Fruit fly (Drosophila melanogaster) whole organism, prepupa: ENCODE results near the gene ND-42.
A peak's percentile ranks its signal among the peaks of the same experiment; 100 is the strongest.

ENCODE experiments used
- Blimp-1 ChIP-seq: fragments of 200-800 bp; sonication (Bioruptor generic); optimal IDR thresholded peaks from 3 replicates; lab custom pipeline; 2017; ENCODE audit warnings: missing biosample characterization, missing genetic modification characterization, mild to moderate bottlenecking, moderate library complexity, missing genetic modification reagents
- CG10669 ChIP-seq: fragments of 200-800 bp; sonication (Bioruptor generic); optimal IDR thresholded peaks from 3 replicates; lab custom pipeline; 2018; ENCODE audit warnings: missing biosample characterization, mild to moderate bottlenecking, missing genetic modification characterization, moderate library complexity
- CG11902 ChIP-seq: fragments of 200-800 bp; sonication (Bioruptor generic); optimal IDR thresholded peaks from 3 replicates; lab custom pipeline; 2016; ENCODE audit warnings: missing biosample characterization, missing genetic modification characterization
- CG15336 ChIP-seq: fragments of 200-800 bp; sonication (Bioruptor generic); IDR thresholded peaks from 2 replicates; pipeline ENCODE4 v1.3.6; 2022; ENCODE audit warnings: missing biosample characterization, missing genetic modification characterization
- CG1621 ChIP-seq: fragments of 200-800 bp; sonication (Bioruptor generic); optimal IDR thresholded peaks from 3 replicates; lab custom pipeline; 2018; ENCODE audit warnings: missing biosample characterization, mild to moderate bottlenecking, missing genetic modification characterization
- CG16779 ChIP-seq: fragments of 200-800 bp; sonication (Bioruptor generic); optimal IDR thresholded peaks from 3 replicates; lab custom pipeline; 2017; ENCODE audit warnings: missing biosample characterization, mild to moderate bottlenecking, missing genetic modification characterization
- CG31627 ChIP-seq: fragments of 200-800 bp; sonication (Bioruptor generic); optimal IDR thresholded peaks from 3 replicates; lab custom pipeline; 2016; ENCODE audit warnings: missing biosample characterization, missing genetic modification characterization
- CG32006 ChIP-seq: fragments of 200-800 bp; sonication (Bioruptor generic); optimal IDR thresholded peaks from 3 replicates; lab custom pipeline; 2017; ENCODE audit warnings: missing biosample characterization, mild to moderate bottlenecking, missing genetic modification characterization
- CG34406 ChIP-seq: fragments of 200-800 bp; sonication (Bioruptor generic); optimal IDR thresholded peaks from 3 replicates; lab custom pipeline; 2016; ENCODE audit warnings: missing biosample characterization, missing genetic modification characterization
- CG4318 ChIP-seq: fragments of 200-800 bp; sonication (Bioruptor generic); optimal IDR thresholded peaks from 3 replicates; lab custom pipeline; 2017; ENCODE audit warnings: missing biosample characterization, mild to moderate bottlenecking, missing genetic modification characterization
- CG6276 ChIP-seq: fragments of 200-800 bp; sonication (Bioruptor generic); optimal IDR thresholded peaks from 2 replicates; lab custom pipeline; 2017; ENCODE audit warnings: missing biosample characterization, mild to moderate bottlenecking, missing genetic modification characterization
- CG6792 ChIP-seq: fragments of 200-800 bp; sonication (Bioruptor generic); optimal IDR thresholded peaks from 3 replicates; lab custom pipeline; 2016; ENCODE audit warnings: missing biosample characterization, missing genetic modification characterization
- CG6808 ChIP-seq: fragments of 200-800 bp; sonication (Bioruptor generic); optimal IDR thresholded peaks from 3 replicates; lab custom pipeline; 2017; ENCODE audit warnings: missing biosample characterization, missing genetic modification characterization, mild to moderate bottlenecking, moderate library complexity, missing genetic modification reagents
- CG6854 ChIP-seq: fragments of 200-800 bp; sonication (Bioruptor generic); optimal IDR thresholded peaks from 2 replicates; lab custom pipeline; 2017; ENCODE audit warnings: missing biosample characterization, mild to moderate bottlenecking, missing genetic modification characterization
- CG7368 ChIP-seq: fragments of 200-800 bp; sonication (Bioruptor generic); optimal IDR thresholded peaks from 3 replicates; lab custom pipeline; 2016; ENCODE audit warnings: missing biosample characterization, missing genetic modification characterization
- CG8119 ChIP-seq: fragments of 200-800 bp; sonication (Bioruptor generic); IDR thresholded peaks from 3 replicates; pipeline ENCODE4 v1.3.6; 2022; ENCODE audit warnings: missing biosample characterization, missing genetic modification characterization
- CG8319 ChIP-seq: fragments of 200-800 bp; sonication (Bioruptor generic); optimal IDR thresholded peaks from 3 replicates; lab custom pipeline; 2016; ENCODE audit warnings: missing biosample characterization, missing genetic modification characterization
- CG8632 ChIP-seq: fragments of 200-800 bp; sonication (Bioruptor generic); optimal IDR thresholded peaks from 3 replicates; lab custom pipeline; 2016; ENCODE audit warnings: missing biosample characterization, missing genetic modification characterization
- CG9139 ChIP-seq: fragments of 200-800 bp; sonication (Bioruptor generic); optimal IDR thresholded peaks from 3 replicates; lab custom pipeline; 2017; ENCODE audit warnings: missing biosample characterization, mild to moderate bottlenecking, missing genetic modification characterization
- Eip78C ChIP-seq: fragments of 200-800 bp; sonication (Bioruptor generic); peaks from one replicate; lab custom pipeline; 2016; ENCODE audit warnings: missing biosample characterization, missing genetic modification characterization
- Ets96B ChIP-seq: fragments of 200-800 bp; optimal IDR thresholded peaks from 2 replicates; lab custom pipeline; 2019; ENCODE audit warnings: missing biosample characterization, mild to moderate bottlenecking, missing genetic modification characterization, moderate library complexity
- Gug ChIP-seq: fragments of 200-800 bp; sonication (Bioruptor generic); IDR thresholded peaks from 2 replicates; pipeline ENCODE4 v1.3.6; 2022; ENCODE audit warnings: missing biosample characterization, missing genetic modification characterization
- Hr38 ChIP-seq: sonication (Bioruptor generic); optimal IDR thresholded peaks from 2 replicates; lab custom pipeline; 2016; ENCODE audit warnings: missing biosample characterization, missing genetic modification characterization
- Hr4 ChIP-seq: fragments of 200-800 bp; sonication (Bioruptor generic); optimal IDR thresholded peaks from 3 replicates; lab custom pipeline; 2016; ENCODE audit warnings: missing biosample characterization, missing genetic modification characterization
- Lpt ChIP-seq: fragments of 200-800 bp; sonication (Bioruptor generic); optimal IDR thresholded peaks from 3 replicates; lab custom pipeline; 2016; ENCODE audit warnings: missing biosample characterization, missing genetic modification characterization
- Met ChIP-seq: fragments of 200-800 bp; sonication (Bioruptor generic); optimal IDR thresholded peaks from 3 replicates; lab custom pipeline; 2016; ENCODE audit warnings: missing biosample characterization, missing genetic modification characterization
- Smox ChIP-seq: fragments of 200-800 bp; sonication (Bioruptor generic); optimal IDR thresholded peaks from 3 replicates; lab custom pipeline; 2016; ENCODE audit warnings: missing biosample characterization, missing genetic modification characterization
- Sox102F ChIP-seq: fragments of 200-800 bp; sonication (Bioruptor generic); optimal IDR thresholded peaks from 2 replicates; lab custom pipeline; 2016; ENCODE audit warnings: missing biosample characterization, mild to moderate bottlenecking, missing genetic modification characterization
- Sox14 ChIP-seq: fragments of 200-800 bp; sonication (Bioruptor generic); optimal IDR thresholded peaks from 3 replicates; lab custom pipeline; 2016; ENCODE audit warnings: missing biosample characterization, missing genetic modification characterization
- Sox15 ChIP-seq: fragments of 200-800 bp; sonication (Bioruptor generic); optimal IDR thresholded peaks from 3 replicates; lab custom pipeline; 2016; ENCODE audit warnings: missing biosample characterization, missing genetic modification characterization
- achi ChIP-seq: fragments of 200-800 bp; sonication (Bioruptor generic); optimal IDR thresholded peaks from 3 replicates; lab custom pipeline; 2016; ENCODE audit warnings: missing biosample characterization, missing genetic modification characterization
- acj6 ChIP-seq: fragments of 200-800 bp; sonication (Bioruptor generic); optimal IDR thresholded peaks from 3 replicates; lab custom pipeline; 2016; ENCODE audit warnings: missing biosample characterization, missing genetic modification characterization
- cyc ChIP-seq: fragments of 200-800 bp; sonication (Bioruptor generic); optimal IDR thresholded peaks from 3 replicates; lab custom pipeline; 2016; ENCODE audit warnings: missing biosample characterization, missing genetic modification characterization
- dsx ChIP-seq: fragments of 200-800 bp; optimal IDR thresholded peaks from 3 replicates; lab custom pipeline; 2019; ENCODE audit warnings: missing biosample characterization, mild to moderate bottlenecking, missing genetic modification characterization, moderate library complexity; ENCODE audit not compliant: poor library complexity, severe bottlenecking
- eg ChIP-seq: fragments of 200-800 bp; sonication (Bioruptor generic); IDR thresholded peaks from 3 replicates; pipeline ENCODE4 v1.3.6; 2022; ENCODE audit warnings: missing biosample characterization, missing genetic modification characterization
- esn ChIP-seq: fragments of 200-800 bp; sonication (Bioruptor generic); optimal IDR thresholded peaks from 2 replicates; lab custom pipeline; 2016; ENCODE audit warnings: missing biosample characterization, mild to moderate bottlenecking, missing genetic modification characterization, moderate library complexity
- fd59A ChIP-seq: fragments of 200-800 bp; sonication (Bioruptor generic); optimal IDR thresholded peaks from 2 replicates; lab custom pipeline; 2017; ENCODE audit warnings: missing biosample characterization, mild to moderate bottlenecking, missing genetic modification characterization, missing genetic modification reagents
- lz ChIP-seq: fragments of 200-800 bp; sonication (Bioruptor generic); optimal IDR thresholded peaks from 3 replicates; lab custom pipeline; 2016; ENCODE audit warnings: missing biosample characterization, missing genetic modification characterization
- net ChIP-seq: fragments of 200-800 bp; sonication (Bioruptor generic); optimal IDR thresholded peaks from 3 replicates; lab custom pipeline; 2016; ENCODE audit warnings: missing biosample characterization, missing genetic modification characterization
- pdm3 ChIP-seq: fragments of 200-800 bp; sonication (Bioruptor generic); optimal IDR thresholded peaks from 3 replicates; lab custom pipeline; 2016; ENCODE audit warnings: missing biosample characterization, missing genetic modification characterization
- salr ChIP-seq, 2 experiments: fragments of 200-800 bp; sonication (Bioruptor generic); optimal IDR thresholded peaks; 3 replicates each; lab custom pipeline; 2016 to 2018; ENCODE audit warnings: missing biosample characterization in 2 of 2, missing genetic modification characterization in 2 of 2, mild to moderate bottlenecking in 1 of 2
- spab ChIP-seq: fragments of 200-800 bp; sonication (Bioruptor generic); optimal IDR thresholded peaks from 2 replicates; lab custom pipeline; 2017; ENCODE audit warnings: missing biosample characterization, mild to moderate bottlenecking, missing genetic modification characterization, missing genetic modification reagents
- ss ChIP-seq, 2 experiments: fragments of 200-800 bp; sonication (Bioruptor generic); optimal IDR thresholded peaks; 2 replicates in 1 of 2; 3 replicates in 1 of 2; lab custom pipeline; 2017 to 2018; ENCODE audit warnings: mild to moderate bottlenecking in 2 of 2, missing biosample characterization in 2 of 2, missing genetic modification characterization in 2 of 2, moderate library complexity in 1 of 2
- topi ChIP-seq: fragments of 200-800 bp; sonication (Bioruptor generic); optimal IDR thresholded peaks from 3 replicates; lab custom pipeline; 2016; ENCODE audit warnings: missing biosample characterization, missing genetic modification characterization
- vri ChIP-seq: fragments of 200-800 bp; sonication (Bioruptor generic); optimal IDR thresholded peaks from 3 replicates; lab custom pipeline; 2016; ENCODE audit warnings: missing biosample characterization, mild to moderate bottlenecking, missing genetic modification characterization

The ND-42 gene

DNA sequence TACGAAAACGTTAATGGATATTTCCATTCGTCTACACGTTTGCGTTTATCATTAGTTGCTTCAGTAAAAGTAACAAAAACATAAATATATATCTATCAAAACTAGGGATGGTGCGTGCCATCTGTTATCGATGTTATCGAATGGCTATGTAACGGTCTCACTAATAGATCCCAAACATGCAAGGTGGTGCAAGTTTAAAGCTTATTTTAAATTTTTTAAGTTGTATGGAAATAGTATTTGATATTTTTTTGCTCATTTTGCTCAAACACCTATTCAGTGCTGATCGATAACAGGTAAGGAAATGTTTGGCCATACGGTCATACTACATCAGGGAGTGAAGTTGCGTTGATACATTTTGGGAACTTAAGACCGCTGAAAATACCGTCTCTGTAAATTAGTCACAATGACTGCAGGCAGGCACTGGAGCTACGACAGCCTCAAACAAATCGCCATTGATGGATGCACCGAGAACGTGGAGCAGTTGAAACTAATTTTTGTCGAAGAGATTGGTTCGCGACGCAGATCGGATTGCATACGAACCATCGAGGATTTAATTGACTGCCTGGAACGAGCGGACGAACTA lies 6.7 kb downstream of the ND-42 start, which contains the start of the genes CG45099, CG6015, pit and Fadd:
Gene CG45099 (minus strand): TSS at position 127 of the 583 bp plus-strand sequence.
Gene CG6015 (minus strand): TSS at position 127 of the 583 bp plus-strand sequence.
Gene pit (plus strand): TSS at position 139 of the 583 bp plus-strand sequence.
Gene Fadd (plus strand): TSS at position 296 of the 583 bp plus-strand sequence.
- TF ChIP-seq Blimp-1 (GFP tag; lab: Kevin White, UChicago) = no peak
- peak; percentile 70 for TF ChIP-seq Eip78C (GFP tag; lab: Kevin White, UChicago)
- no peak for TF ChIP-seq CG31627
- TF ChIP-seq Sox15 (GFP tag; lab: Kevin White, UChicago) = no peak
- peak; percentile 30 for TF ChIP-seq esn (GFP tag; lab: Kevin White, UChicago)
- TF ChIP-seq vri (GFP tag; lab: Kevin White, UChicago) = no peak

DNA sequence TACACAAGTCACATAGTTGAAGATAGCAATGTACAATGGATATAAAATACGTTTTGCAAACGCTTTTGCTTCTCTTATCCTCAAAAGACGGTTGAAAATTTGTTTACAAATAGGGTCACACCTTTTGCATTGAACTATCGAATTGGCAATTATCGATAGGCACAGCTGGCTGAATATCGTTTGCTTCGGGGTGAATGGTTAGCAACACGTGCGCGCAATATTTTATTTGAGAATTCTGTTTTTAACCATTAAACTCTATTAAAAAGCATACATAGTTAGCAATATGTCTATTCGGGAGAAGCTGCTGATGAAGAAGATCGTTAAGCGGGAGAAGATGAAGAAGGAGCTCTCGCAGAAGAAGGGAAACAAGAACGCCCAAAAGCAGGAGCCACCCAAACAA lies 8.0 kb downstream of the ND-42 start:
- TF ChIP-seq Blimp-1 (GFP tag; lab: Kevin White, UChicago) (no peak), Lpt (no peak), CG9139 (GFP tag; lab: Kevin White, UChicago) (no peak), CG6276 (no peak), CG1621 (tag; lab: Kevin White, UChicago) (no peak), CG8319 (GFP tag; lab: Kevin White, UChicago) (no peak), dsx (GFP tag; lab: Kevin White, UChicago) (no peak), CG34406 (GFP tag; lab: Kevin White, UChicago) (no peak), Hr4 (GFP tag; lab: Kevin White, UChicago) (no peak), net (no peak)

DNA sequence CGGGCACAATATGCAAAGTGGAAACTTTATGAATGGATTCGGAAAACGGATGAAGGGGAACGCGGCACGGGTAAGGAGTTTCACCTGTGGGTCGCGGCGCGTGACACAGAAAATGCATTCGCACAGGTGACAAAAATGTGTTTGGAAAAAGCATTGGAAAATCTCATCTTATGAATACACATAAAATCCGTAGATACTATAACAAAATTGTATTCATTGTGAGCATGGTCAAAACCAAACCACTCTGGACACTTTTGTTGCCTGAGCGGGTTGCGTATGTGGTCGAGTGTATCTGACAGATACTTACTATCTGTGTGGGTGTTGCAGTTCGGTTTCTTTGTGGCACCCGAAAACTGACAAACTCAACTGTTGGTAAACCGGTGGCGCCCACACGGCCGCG lies 12.0 kb downstream of the ND-42 start:
- TF ChIP-seq CG6854 (GFP tag; lab: Kevin White, UChicago) (no peak), Hr38 (no peak), CG16779 (tag; lab: Kevin White, UChicago) (no peak), salr (GFP tag; optimal IDR thresholded peaks at IDR 0.05; lab: Kevin White, UChicago) (no peak), Sox14 (GFP tag; lab: Kevin White, UChicago) (peak; percentile 81), spab (GFP tag; lab: Kevin White, UChicago) (no peak), net (peak; percentile 84), CG15336 (GFP tag; lab: Robert Waterston, UW) (peak; percentile 95), Smox (GFP tag; lab: Kevin White, UChicago) (no peak), CG8632 (GFP tag; lab: Kevin White, UChicago) (no peak), esn (GFP tag; lab: Kevin White, UChicago) (peak; percentile 71), Ets96B (tag; lab: Kevin White, UChicago) (peak; percentile 42), eg (GFP tag; lab: Robert Waterston, UW) (peak; percentile 94), fd59A (no peak), lz (peak; percentile 65), achi (GFP tag; lab: Kevin White, UChicago) (peak; percentile 80), ss (GFP tag; optimal IDR thresholded peaks at IDR 0.05; lab: Kevin White, UChicago) (no peak), CG31627 (peak; percentile 70), CG1621 (tag; lab: Kevin White, UChicago) (no peak), CG7368 (GFP tag; lab: Kevin White, UChicago) (peak; percentile 75), Gug (GFP tag; lab: Robert Waterston, UW) (peak; percentile 71), pdm3 (GFP tag; lab: Kevin White, UChicago) (no peak), CG34406 (GFP tag; lab: Kevin White, UChicago) (peak; percentile 71), CG6792 (peak; percentile 70), Sox102F (GFP tag; lab: Kevin White, UChicago) (no peak), CG11902 (peak; percentile 35), Hr4 (GFP tag; lab: Kevin White, UChicago) (no peak), dsx (GFP tag; lab: Kevin White, UChicago) (peak; percentile 11), CG9139 (GFP tag; lab: Kevin White, UChicago) (no peak), acj6 (GFP tag; lab: Kevin White, UChicago) (no peak), CG6808 (GFP tag; lab: Kevin White, UChicago) (peak; percentile 21), Lpt (peak; percentile 78), Met (no peak), CG8119 (peak; percentile 94), topi (GFP tag; lab: Kevin White, UChicago) (peak; percentile 72), CG10669 (no peak), Blimp-1 (GFP tag; lab: Kevin White, UChicago) (no peak), cyc (GFP tag; lab: Kevin White, UChicago) (peak; percentile 66), CG32006 (peak; percentile 86), CG4318 (GFP tag; lab: Kevin White, UChicago) (no peak)
